Worm (Caenorhabditis elegans): ENCODE results near the gene T13C2.7.

T13C2.7 gene

ce11 chrII:6827388-6827787 lies 48.2 kb downstream of the T13C2.7 start (continued):
- TF ChIP-seq ztf-7 (tag; optimal IDR thresholded peaks at IDR 0.05) (no peak), lim-7 (GFP tag; IDR thresholded peaks at IDR 0.05) (no peak), lin-29 (GFP tag; IDR thresholded peaks at IDR 0.05) (no peak), php-3 (GFP tag; IDR thresholded peaks at IDR 0.05) (no peak), lin-38 (GFP tag; IDR thresholded peaks at IDR 0.05) (no peak), nhr-77 (tag; optimal IDR thresholded peaks at IDR 0.05) (no peak), aha-1 (tag) (no peak), nhr-11 (tag; optimal IDR thresholded peaks at IDR 0.05) (peak; percentile 66), mep-1 (tag; optimal IDR thresholded peaks at IDR 0.05) (peak; percentile 62), egl-27 (tag; optimal IDR thresholded peaks at IDR 0.05) (no peak), nhr-28 (tag; optimal IDR thresholded peaks at IDR 0.05) (peak; percentile 74), zip-11 (GFP tag; IDR thresholded peaks at IDR 0.05) (no peak), lir-3 (tag; optimal IDR thresholded peaks at IDR 0.05) (no peak), ZK337.2 (GFP tag; IDR thresholded peaks at IDR 0.05) (no peak), ceh-62 (tag; optimal IDR thresholded peaks at IDR 0.05) (no peak), lin-39 (tag; optimal IDR thresholded peaks at IDR 0.05) (no peak), F10B5.3 (tag; optimal IDR thresholded peaks at IDR 0.05) (no peak), D1046.2 (GFP tag; IDR thresholded peaks at IDR 0.05) (no peak), dmd-9 (GFP tag; IDR thresholded peaks at IDR 0.05) (no peak), nhr-6 (tag; optimal IDR thresholded peaks at IDR 0.05) (no peak), lin-1 (GFP tag; IDR thresholded peaks at IDR 0.05) (no peak), duxl-1 (tag; optimal IDR thresholded peaks at IDR 0.05; ENCODE audit: poor library complexity) (no peak), ceh-82 (tag; optimal IDR thresholded peaks at IDR 0.05) (no peak), aly-2 (tag; optimal IDR thresholded peaks at IDR 0.05) (no peak), ceh-20 (GFP tag; IDR thresholded peaks at IDR 0.05) (0 out of 2 replicates have a peak, but pooled peaks have one; percentile 53), F26F4.8 (GFP tag; conservative IDR thresholded peaks at IDR 0.05) (no peak), daf-16 (GFP tag; optimal IDR thresholded peaks at IDR 0.05) (no peak), daf-16 (tag; optimal IDR thresholded peaks at IDR 0.05) (peak; percentile 23), cey-2 (tag; optimal IDR thresholded peaks at IDR 0.05; ENCODE audit: borderline replicate concordance, insufficient read depth) (peak; percentile 19), hif-1 (tag; optimal IDR thresholded peaks at IDR 0.05) (no peak), Y5F2A.4 (GFP tag; optimal IDR thresholded peaks at IDR 0.05) (no peak), hlh-30 (tag; optimal IDR thresholded peaks at IDR 0.05; ENCODE audit: insufficient read depth) (peak; percentile 68), madf-5 (GFP tag; IDR thresholded peaks at IDR 0.05) (no peak), nhr-111 (GFP tag; optimal IDR thresholded peaks at IDR 0.05) (no peak), lsy-2 (tag; optimal IDR thresholded peaks at IDR 0.05) (peak; percentile 48 to 51), pqm-1 (tag; optimal IDR thresholded peaks at IDR 0.05) (no peak), daf-19 (GFP tag; conservative IDR thresholded peaks at IDR 0.05) (no peak), ceh-44 (GFP tag; IDR thresholded peaks at IDR 0.05) (no peak), Y48G9A.11 (GFP tag; IDR thresholded peaks at IDR 0.05) (no peak), mxl-3 (GFP tag; optimal IDR thresholded peaks at IDR 0.05) (peak; percentile 69), mes-2 (tag; optimal IDR thresholded peaks at IDR 0.05; ENCODE audit: poor library complexity, severe bottlenecking) (peak; percentile 43), nhr-102 (tag; optimal IDR thresholded peaks at IDR 0.05) (no peak), ZK546.5 (tag; optimal IDR thresholded peaks at IDR 0.05) (no peak), nhr-10 (tag; optimal IDR thresholded peaks at IDR 0.05) (no peak), spr-1 (tag; optimal IDR thresholded peaks at IDR 0.05) (no peak), dmd-6 (GFP tag; IDR thresholded peaks at IDR 0.05) (peak; percentile 69), zag-1 (tag; optimal IDR thresholded peaks at IDR 0.05) (no peak), madf-9 (GFP tag; conservative IDR thresholded peaks at IDR 0.05) (peak; percentile 36; the same call in 1 of the 2 replicates), R02D3.7 (tag; optimal IDR thresholded peaks at IDR 0.05) (no peak), skn-1 (tag; optimal IDR thresholded peaks at IDR 0.05) (no peak), gei-8 (GFP tag; optimal IDR thresholded peaks at IDR 0.05) (no peak), hlh-11 (tag; optimal IDR thresholded peaks at IDR 0.05) (peak; percentile 91)

Data from whole organism, L4 larva.